Worm (Caenorhabditis elegans): ENCODE results near the gene M163.9.

M163.9 gene

ce11 chrX:14469284-14469683 lies at the start of gene M163.9:
Gene M163.9, plus strand, starts transcription at chrX:14469584.
- no peak for TF ChIP-seq ztf-23 (GFP tag; IDR thresholded peaks at IDR 0.05)
- no peak for TF ChIP-seq med-1 (GFP tag; optimal IDR thresholded peaks at IDR 0.05; ENCODE audit: insufficient read depth)
- TF ChIP-seq T22C8.4 (GFP tag; IDR thresholded peaks at IDR 0.05) = no peak

DNA sequence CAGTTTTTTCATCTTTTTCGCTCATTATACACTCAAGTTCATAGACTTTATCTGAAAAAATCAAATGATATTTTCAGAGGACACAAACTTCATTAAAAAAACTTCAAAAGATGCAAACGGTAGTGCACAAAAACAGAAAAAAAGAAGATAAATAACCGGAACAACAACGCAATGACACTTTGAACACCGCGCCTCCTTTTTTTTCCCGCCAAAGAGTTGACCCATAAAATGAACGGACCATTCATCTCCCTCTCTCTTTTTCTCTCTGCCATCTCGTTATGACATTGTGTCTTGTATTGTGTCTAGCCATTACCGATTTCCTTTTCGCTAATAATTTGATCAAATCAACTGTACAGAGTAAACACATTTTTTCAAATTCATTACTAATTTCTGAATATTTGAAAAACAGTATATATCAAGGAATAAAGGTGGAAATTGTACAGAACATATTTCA lies 47.8 kb upstream of the M163.9 start, which contains the start of gene F23D12.2:
TSS of gene F23D12.2 (minus strand) at position 51 of the 454 bp plus-strand sequence.
- TF ChIP-seq ztf-29 (GFP tag; IDR thresholded peaks at IDR 0.05) = no peak
- no peak for TF ChIP-seq med-1 (GFP tag; optimal IDR thresholded peaks at IDR 0.05; ENCODE audit: insufficient read depth)
- no peak for TF ChIP-seq flt-1 (GFP tag; IDR thresholded peaks at IDR 0.05)
- TF ChIP-seq ztf-23 (GFP tag; IDR thresholded peaks at IDR 0.05) = no peak
- no peak for TF ChIP-seq tab-1 (GFP tag; IDR thresholded peaks at IDR 0.05)
- TF ChIP-seq T22C8.4 (GFP tag; IDR thresholded peaks at IDR 0.05) = no peak
- no peak for TF ChIP-seq cog-1 (tag; optimal IDR thresholded peaks at IDR 0.05)
- TF ChIP-seq ref-1 (GFP tag; conservative IDR thresholded peaks at IDR 0.05) = no peak
- TF ChIP-seq klf-2 (GFP tag; conservative IDR thresholded peaks at IDR 0.05) = no peak

- TF ChIP-seq cog-1 (tag; optimal IDR thresholded peaks at IDR 0.05) = no peak
- no peak for TF ChIP-seq ztf-29 (GFP tag; IDR thresholded peaks at IDR 0.05)
- TF ChIP-seq ztf-23 (GFP tag; IDR thresholded peaks at IDR 0.05) = no peak
- TF ChIP-seq ref-1 (GFP tag; conservative IDR thresholded peaks at IDR 0.05) = no peak
- TF ChIP-seq flt-1 (GFP tag; IDR thresholded peaks at IDR 0.05) = no peak
- TF ChIP-seq tab-1 (GFP tag; IDR thresholded peaks at IDR 0.05) = no peak
- TF ChIP-seq med-1 (GFP tag; optimal IDR thresholded peaks at IDR 0.05; ENCODE audit: insufficient read depth) = no peak
- no peak for TF ChIP-seq klf-2 (GFP tag; conservative IDR thresholded peaks at IDR 0.05)
- TF ChIP-seq T22C8.4 (GFP tag; IDR thresholded peaks at IDR 0.05) = no peak
Observed at ce11 chrX:14423105-14423504, 46.3 kb upstream of the M163.9 start, which contains the start of gene fipr-3. Gene fipr-3, plus strand, starts transcription at chrX:14423405.

ce11 chrX:14424186-14424585 lies 45.2 kb upstream of the M163.9 start:
- TF ChIP-seq ztf-29 (GFP tag; IDR thresholded peaks at IDR 0.05) (no peak), med-1 (GFP tag; optimal IDR thresholded peaks at IDR 0.05; ENCODE audit: insufficient read depth) (no peak), cog-1 (tag; optimal IDR thresholded peaks at IDR 0.05) (no peak), ztf-23 (GFP tag; IDR thresholded peaks at IDR 0.05) (no peak), tab-1 (GFP tag; IDR thresholded peaks at IDR 0.05) (no peak), ref-1 (GFP tag; conservative IDR thresholded peaks at IDR 0.05) (no peak), klf-2 (GFP tag; conservative IDR thresholded peaks at IDR 0.05) (no peak), T22C8.4 (GFP tag; IDR thresholded peaks at IDR 0.05) (no peak), flt-1 (GFP tag; IDR thresholded peaks at IDR 0.05) (no peak)

DNA sequence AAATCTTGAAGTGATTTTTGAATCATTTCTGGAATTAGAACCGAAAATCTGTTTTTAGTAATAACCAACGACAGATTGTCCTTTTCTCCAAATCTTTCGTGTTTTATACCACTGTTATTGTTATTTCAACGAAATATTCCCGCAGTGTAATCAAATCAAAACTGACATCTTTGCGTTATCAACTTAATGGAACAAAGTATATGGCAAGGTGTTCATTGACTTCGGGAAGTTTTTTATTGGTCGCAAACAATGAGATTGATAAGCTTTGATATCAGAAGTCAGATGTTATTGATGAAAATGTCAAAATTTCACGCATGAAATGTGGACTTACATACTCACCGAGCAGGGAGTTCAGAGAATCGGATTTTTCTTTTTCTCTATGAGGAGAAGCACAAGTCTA lies 44.7 kb upstream of the M163.9 start, which contains the start of gene F23D12.11:
TSS of gene F23D12.11 (minus strand) at position 79 of the 400 bp plus-strand sequence.
- no peak for TF ChIP-seq ztf-29 (GFP tag; IDR thresholded peaks at IDR 0.05)
- TF ChIP-seq klf-2 (GFP tag; conservative IDR thresholded peaks at IDR 0.05) = no peak
- TF ChIP-seq tab-1 (GFP tag; IDR thresholded peaks at IDR 0.05) = no peak
- TF ChIP-seq flt-1 (GFP tag; IDR thresholded peaks at IDR 0.05) = no peak
- TF ChIP-seq ref-1 (GFP tag; conservative IDR thresholded peaks at IDR 0.05) = no peak
- no peak for TF ChIP-seq T22C8.4 (GFP tag; IDR thresholded peaks at IDR 0.05)
- no peak for TF ChIP-seq med-1 (GFP tag; optimal IDR thresholded peaks at IDR 0.05; ENCODE audit: insufficient read depth)
- TF ChIP-seq ztf-23 (GFP tag; IDR thresholded peaks at IDR 0.05) = no peak
- TF ChIP-seq cog-1 (tag; optimal IDR thresholded peaks at IDR 0.05) = no peak

ce11 chrX:14428052-14428451 lies 41.3 kb upstream of the M163.9 start, which contains the start of gene F23D12.1:
Gene F23D12.1, minus strand, starts transcription at chrX:14428152.
- no peak for TF ChIP-seq flt-1 (GFP tag; IDR thresholded peaks at IDR 0.05)
- TF ChIP-seq ref-1 (GFP tag; conservative IDR thresholded peaks at IDR 0.05) = no peak
- TF ChIP-seq T22C8.4 (GFP tag; IDR thresholded peaks at IDR 0.05) = no peak
- TF ChIP-seq cog-1 (tag; optimal IDR thresholded peaks at IDR 0.05) = no peak
- TF ChIP-seq med-1 (GFP tag; optimal IDR thresholded peaks at IDR 0.05; ENCODE audit: insufficient read depth) = no peak
- TF ChIP-seq tab-1 (GFP tag; IDR thresholded peaks at IDR 0.05) = no peak

- TF ChIP-seq flt-1 (GFP tag; IDR thresholded peaks at IDR 0.05) (no peak), T22C8.4 (GFP tag; IDR thresholded peaks at IDR 0.05) (no peak), tab-1 (GFP tag; IDR thresholded peaks at IDR 0.05) (no peak), ztf-29 (GFP tag; IDR thresholded peaks at IDR 0.05) (no peak)
Observed at ce11 chrX:14430436-14430835, 38.9 kb upstream of the M163.9 start.

ce11 chrX:14435648-14436155 lies 33.7 kb upstream of the M163.9 start:
- no peak for TF ChIP-seq flt-1 (GFP tag; IDR thresholded peaks at IDR 0.05)

- no peak for TF ChIP-seq ref-1 (GFP tag; conservative IDR thresholded peaks at IDR 0.05)
- no peak for TF ChIP-seq klf-2 (GFP tag; conservative IDR thresholded peaks at IDR 0.05)
- no peak for TF ChIP-seq med-1 (GFP tag; optimal IDR thresholded peaks at IDR 0.05; ENCODE audit: insufficient read depth)
- no peak for TF ChIP-seq T22C8.4 (GFP tag; IDR thresholded peaks at IDR 0.05)
- no peak for TF ChIP-seq tab-1 (GFP tag; IDR thresholded peaks at IDR 0.05)
- TF ChIP-seq ztf-29 (GFP tag; IDR thresholded peaks at IDR 0.05) = no peak
- TF ChIP-seq cog-1 (tag; optimal IDR thresholded peaks at IDR 0.05) = no peak
- TF ChIP-seq ztf-23 (GFP tag; IDR thresholded peaks at IDR 0.05) = no peak
- TF ChIP-seq flt-1 (GFP tag; IDR thresholded peaks at IDR 0.05) = no peak
Observed at ce11 chrX:14442321-14442720, 27.1 kb upstream of the M163.9 start, which contains the start of gene F23D12.3. Gene F23D12.3, plus strand, starts transcription at chrX:14442621.

ce11 chrX:14444701-14445100 lies 24.7 kb upstream of the M163.9 start, which contains the start of gene F23D12.4:
Gene F23D12.4, plus strand, starts transcription at chrX:14445001.
- TF ChIP-seq cog-1 (tag; optimal IDR thresholded peaks at IDR 0.05) (no peak), klf-2 (GFP tag; conservative IDR thresholded peaks at IDR 0.05) (no peak), flt-1 (GFP tag; IDR thresholded peaks at IDR 0.05) (no peak), T22C8.4 (GFP tag; IDR thresholded peaks at IDR 0.05) (no peak), ztf-29 (GFP tag; IDR thresholded peaks at IDR 0.05) (no peak), ref-1 (GFP tag; conservative IDR thresholded peaks at IDR 0.05) (no peak), tab-1 (GFP tag; IDR thresholded peaks at IDR 0.05) (no peak), ztf-23 (GFP tag; IDR thresholded peaks at IDR 0.05) (no peak), med-1 (GFP tag; optimal IDR thresholded peaks at IDR 0.05; ENCODE audit: insufficient read depth) (no peak)
